Fruit fly (Drosophila melanogaster) whole organism, wandering third instar larva: Measurements from ENCODE around the gene SP1029.

Source experiments
- Abd-B ChIP-seq: fragments of >200 bp; optimal IDR thresholded peaks from 2 replicates; lab custom pipeline; 2017; ENCODE audit warnings: missing biosample characterization, missing genetic modification characterization
- CG32264 ChIP-seq: fragments of 200-800 bp; sonication (Bioruptor generic); optimal IDR thresholded peaks from 2 replicates; lab custom pipeline; 2016; ENCODE audit warnings: missing biosample characterization, missing genetic modification characterization
- CG9705 ChIP-seq: fragments of 200-800 bp; sonication (Bioruptor generic); optimal IDR thresholded peaks from 2 replicates; lab custom pipeline; 2018; ENCODE audit warnings: missing biosample characterization, mild to moderate bottlenecking, missing genetic modification characterization
- CrebA ChIP-seq: fragments of 200-800 bp; sonication (Bioruptor generic); optimal IDR thresholded peaks from 2 replicates; lab custom pipeline; 2016; ENCODE audit warnings: missing biosample characterization, mild to moderate bottlenecking, missing genetic modification characterization, borderline replicate concordance
- Dfd ChIP-seq: fragments of >200 bp; optimal IDR thresholded peaks from 2 replicates; lab custom pipeline; 2017; ENCODE audit warnings: missing biosample characterization, missing genetic modification characterization
- Dif ChIP-seq: fragments of 200-275, 200-300 bp; sonication (Bioruptor generic); optimal IDR thresholded peaks from 2 replicates; lab custom pipeline; 2018; ENCODE audit warnings: missing biosample characterization, missing genetic modification characterization; ENCODE audit not compliant: partially characterized antibody
- GATAd ChIP-seq: sonication (Bioruptor generic); optimal IDR thresholded peaks from 2 replicates; lab custom pipeline; 2016; ENCODE audit warnings: missing biosample characterization, missing genetic modification characterization
- HLH106 ChIP-seq: fragments of 200-800 bp; optimal IDR thresholded peaks from 3 replicates; lab custom pipeline; 2019; ENCODE audit warnings: missing biosample characterization, mild to moderate bottlenecking, missing genetic modification characterization, moderate library complexity
- Hnf4 ChIP-seq: fragments of 200-800 bp; sonication (Bioruptor generic); optimal IDR thresholded peaks from 2 replicates; lab custom pipeline; 2016; ENCODE audit warnings: missing biosample characterization, mild to moderate bottlenecking, missing genetic modification characterization
- Hr78 ChIP-seq: fragments of >200 bp; optimal IDR thresholded peaks from 2 replicates; lab custom pipeline; 2017; ENCODE audit warnings: missing biosample characterization, missing genetic modification characterization
- Hr83 ChIP-seq: fragments of 200-300 bp; sonication (Bioruptor generic); optimal IDR thresholded peaks from 2 replicates; lab custom pipeline; 2016; ENCODE audit warnings: missing biosample characterization, mild to moderate bottlenecking, missing genetic modification characterization, moderate library complexity; ENCODE audit not compliant: poor library complexity, severe bottlenecking
- Jra ChIP-seq: sonication (Bioruptor generic); optimal IDR thresholded peaks from 2 replicates; lab custom pipeline; 2016; ENCODE audit warnings: missing biosample characterization, missing genetic modification characterization
- Mio ChIP-seq: sonication (Bioruptor generic); optimal IDR thresholded peaks from 2 replicates; lab custom pipeline; 2016; ENCODE audit warnings: missing biosample characterization, missing genetic modification characterization
- Myc ChIP-seq: fragments of >200 bp; optimal IDR thresholded peaks from 2 replicates; lab custom pipeline; 2017
- N ChIP-seq: fragments of >200 bp; optimal IDR thresholded peaks from 2 replicates; lab custom pipeline; 2018; ENCODE audit warnings: missing biosample characterization, missing external identifiers, missing genetic modification characterization
- OdsH ChIP-seq: fragments of 200-800 bp; sonication (Bioruptor generic); optimal IDR thresholded peaks from 2 replicates; lab custom pipeline; 2016; ENCODE audit warnings: missing biosample characterization, mild to moderate bottlenecking, missing genetic modification characterization
- Rel ChIP-seq, 2 experiments: fragments of 200-800 bp; sonication (Bioruptor generic) in 1 of 2; optimal IDR thresholded peaks; 2 replicates in 1 of 2; 3 replicates in 1 of 2; lab custom pipeline; 2016 to 2019; ENCODE audit warnings: mild to moderate bottlenecking in 2 of 2, missing biosample characterization in 2 of 2, missing genetic modification characterization in 2 of 2, moderate library complexity in 1 of 2
- Sp1 ChIP-seq: fragments of 200-800 bp; sonication (Bioruptor generic); optimal IDR thresholded peaks from 3 replicates; lab custom pipeline; 2019; ENCODE audit warnings: missing biosample characterization, mild to moderate bottlenecking, missing genetic modification characterization, moderate library complexity
- Vsx2 ChIP-seq: fragments of 200-300, 225-300 bp; sonication (Bioruptor generic); optimal IDR thresholded peaks from 2 replicates; lab custom pipeline; 2018; ENCODE audit warnings: missing biosample characterization, missing genetic modification characterization; ENCODE audit not compliant: partially characterized antibody
- br ChIP-seq: fragments of 200-800 bp; sonication (Bioruptor generic); optimal IDR thresholded peaks from 2 replicates; lab custom pipeline; 2016; ENCODE audit warnings: missing biosample characterization, missing genetic modification characterization
- brk ChIP-seq: fragments of 200-800 bp; sonication (Bioruptor generic); optimal IDR thresholded peaks from 2 replicates; lab custom pipeline; 2016; ENCODE audit warnings: missing biosample characterization, mild to moderate bottlenecking, missing genetic modification characterization
- dl ChIP-seq, 2 experiments: fragments of 175-275, 200-275 bp in 1 of 2; fragments of 200-275 bp in 1 of 2; sonication (Bioruptor generic); optimal IDR thresholded peaks; lab custom pipeline; 2018; ENCODE audit warnings: mild to moderate bottlenecking in 2 of 2, missing biosample characterization in 2 of 2, missing genetic modification characterization in 2 of 2, moderate library complexity in 2 of 2; ENCODE audit not compliant: partially characterized antibody in 2 of 2, insufficient read depth in 1 of 2
- dmrt93B ChIP-seq: fragments of 200-800 bp; sonication (Bioruptor generic); optimal IDR thresholded peaks from 2 replicates; lab custom pipeline; 2018; ENCODE audit warnings: missing biosample characterization, mild to moderate bottlenecking, missing genetic modification characterization
- dsf ChIP-seq: sonication (Bioruptor generic); optimal IDR thresholded peaks from 2 replicates; lab custom pipeline; 2016; ENCODE audit warnings: missing biosample characterization, missing genetic modification characterization, borderline replicate concordance
- ey ChIP-seq: fragments of 200-800 bp; sonication (Bioruptor generic); optimal IDR thresholded peaks from 2 replicates; lab custom pipeline; 2016; ENCODE audit warnings: missing biosample characterization, missing genetic modification characterization
- foxo ChIP-seq, 2 experiments: fragments of 200-800 bp; sonication (Bioruptor generic); optimal IDR thresholded peaks; 2 replicates in 1 of 2; 3 replicates in 1 of 2; lab custom pipeline; 2016 to 2017; ENCODE audit warnings: missing biosample characterization in 2 of 2, missing genetic modification characterization in 2 of 2
- fru ChIP-seq: fragments of 200-800 bp; sonication (Bioruptor generic); optimal IDR thresholded peaks from 3 replicates; lab custom pipeline; 2016; ENCODE audit warnings: missing biosample characterization, mild to moderate bottlenecking, missing genetic modification characterization
- h ChIP-seq: fragments of 200-800 bp; sonication (Bioruptor generic); optimal IDR thresholded peaks from 3 replicates; lab custom pipeline; 2016; ENCODE audit warnings: missing biosample characterization, mild to moderate bottlenecking, missing genetic modification characterization
- jim ChIP-seq: fragments of 175-275, 200-325 bp; sonication (Bioruptor generic); optimal IDR thresholded peaks from 2 replicates; lab custom pipeline; 2016; ENCODE audit warnings: missing biosample characterization, mild to moderate bottlenecking, missing genetic modification characterization
- lola ChIP-seq: fragments of >200 bp; optimal IDR thresholded peaks from 2 replicates; lab custom pipeline; 2017; ENCODE audit warnings: missing biosample characterization, missing genetic modification characterization
- pan ChIP-seq: fragments of >200 bp; optimal IDR thresholded peaks from 2 replicates; lab custom pipeline; 2017
- psq ChIP-seq: fragments of 200-800 bp; sonication (Bioruptor generic); optimal IDR thresholded peaks from 3 replicates; lab custom pipeline; 2017; ENCODE audit warnings: missing biosample characterization, mild to moderate bottlenecking, missing genetic modification characterization, moderate library complexity
- rgr ChIP-seq: fragments of 200-800 bp; sonication (Bioruptor generic); optimal IDR thresholded peaks from 3 replicates; lab custom pipeline; 2016; ENCODE audit warnings: missing biosample characterization, mild to moderate bottlenecking, missing genetic modification characterization
- sage ChIP-seq: fragments of 200-800 bp; sonication (Bioruptor generic); optimal IDR thresholded peaks from 2 replicates; lab custom pipeline; 2016; ENCODE audit warnings: missing biosample characterization, mild to moderate bottlenecking, missing genetic modification characterization
- sv ChIP-seq: fragments of 200-800 bp; sonication (Bioruptor generic); optimal IDR thresholded peaks from 3 replicates; lab custom pipeline; 2016; ENCODE audit warnings: missing biosample characterization, missing genetic modification characterization
- tai ChIP-seq: sonication (Bioruptor generic); optimal IDR thresholded peaks from 2 replicates; lab custom pipeline; 2016; ENCODE audit warnings: missing biosample characterization, missing genetic modification characterization
- usp ChIP-seq: fragments of >200 bp; optimal IDR thresholded peaks from 2 replicates; lab custom pipeline; 2017; ENCODE audit warnings: missing biosample characterization, missing genetic modification characterization
- woc ChIP-seq: sonication (Bioruptor generic); optimal IDR thresholded peaks from 2 replicates; lab custom pipeline; 2016; ENCODE audit warnings: missing biosample characterization, mild to moderate bottlenecking, missing genetic modification characterization

SP1029 gene

dm6 chr3R:29291932-29292331, 41.7 kb upstream of the SP1029 start:
- TF ChIP-seq Jra (no peak), OdsH (no peak), dl (GFP tag; optimal IDR thresholded peaks at IDR 0.05; lab: Kevin White, UChicago; ENCODE audit: insufficient read depth in 1 of 2, partially characterized antibody in 2 of 2) (no peak), Myc (lab: Kevin White, UChicago) (no peak), HLH106 (tag; lab: Kevin White, UChicago) (no peak), dmrt93B (GFP tag; lab: Kevin White, UChicago) (no peak), fru (no peak), woc (GFP tag; lab: Kevin White, UChicago) (no peak), Dfd (GFP tag; lab: Kevin White, UChicago) (no peak), Hr83 (GFP tag; lab: Kevin White, UChicago) (no peak), rgr (GFP tag; lab: Kevin White, UChicago) (no peak), foxo (GFP tag; optimal IDR thresholded peaks at IDR 0.05; lab: Kevin White, UChicago) (no peak), pan (lab: Kevin White, UChicago) (no peak), Sp1 (GFP tag; lab: Kevin White, UChicago) (no peak), br (GFP tag; lab: Kevin White, UChicago) (no peak), brk (GFP tag; lab: Kevin White, UChicago) (no peak)

dm6 chr3R:29290588-29291530, 40.6 kb upstream of the SP1029 start:
- TF ChIP-seq dsf (GFP tag; lab: Kevin White, UChicago) (no peak), br (GFP tag; lab: Kevin White, UChicago) (no peak), Jra (no peak), Dif (no peak), CG32264 (GFP tag; lab: Kevin White, UChicago) (no peak), Mio (GFP tag; lab: Kevin White, UChicago) (no peak), CrebA (no peak), pan (lab: Kevin White, UChicago) (no peak), ey (GFP tag; lab: Kevin White, UChicago) (no peak), usp (GFP tag; lab: Kevin White, UChicago) (no peak), OdsH (no peak), tai (GFP tag; lab: Kevin White, UChicago) (no peak), dl (GFP tag; optimal IDR thresholded peaks at IDR 0.05; lab: Kevin White, UChicago; ENCODE audit: insufficient read depth in 1 of 2, partially characterized antibody in 2 of 2) (no peak), brk (GFP tag; lab: Kevin White, UChicago) (no peak), foxo (GFP tag; optimal IDR thresholded peaks at IDR 0.05; lab: Kevin White, UChicago) (peak in 1 of 2 experiments; percentile 59), woc (GFP tag; lab: Kevin White, UChicago) (no peak), jim (GFP tag; lab: Kevin White, UChicago) (no peak), Myc (lab: Kevin White, UChicago) (no peak), GATAd (no peak), N (GFP tag; lab: Kevin White, UChicago) (no peak), dmrt93B (GFP tag; lab: Kevin White, UChicago) (peak; percentile 4), fru (peak; percentile 42), Vsx2 (GFP tag; lab: Kevin White, UChicago) (no peak), sage (no peak), Hnf4 (GFP tag; lab: Kevin White, UChicago) (peak; percentile 3), lola (no peak), Sp1 (GFP tag; lab: Kevin White, UChicago) (no peak), Dfd (GFP tag; lab: Kevin White, UChicago) (no peak), HLH106 (tag; lab: Kevin White, UChicago) (peak; percentile 41), CG9705 (no peak), rgr (GFP tag; lab: Kevin White, UChicago) (no peak), sv (GFP tag; lab: Kevin White, UChicago) (no peak), Hr78 (no peak), Rel (GFP tag; optimal IDR thresholded peaks at IDR 0.05; lab: Kevin White, UChicago) (no peak), Rel (tag; optimal IDR thresholded peaks at IDR 0.05; lab: Kevin White, UChicago) (no peak), Abd-B (no peak), h (GFP tag; lab: Kevin White, UChicago) (peak; percentile 63), psq (GFP tag; lab: Kevin White, UChicago) (no peak), Hr83 (GFP tag; lab: Kevin White, UChicago) (no peak)
